Fruit fly (Drosophila melanogaster) whole organism, wandering third instar larva: ENCODE data around the gene CG5114.

ENCODE experiments used
- Abd-B ChIP-seq: fragments of >200 bp; optimal IDR thresholded peaks from 2 replicates; lab custom pipeline; 2017; ENCODE audit warnings: missing biosample characterization, missing genetic modification characterization
- CG32264 ChIP-seq: fragments of 200-800 bp; sonication (Bioruptor generic); optimal IDR thresholded peaks from 2 replicates; lab custom pipeline; 2016; ENCODE audit warnings: missing biosample characterization, missing genetic modification characterization
- CG9705 ChIP-seq: fragments of 200-800 bp; sonication (Bioruptor generic); optimal IDR thresholded peaks from 2 replicates; lab custom pipeline; 2018; ENCODE audit warnings: missing biosample characterization, mild to moderate bottlenecking, missing genetic modification characterization
- CrebA ChIP-seq: fragments of 200-800 bp; sonication (Bioruptor generic); optimal IDR thresholded peaks from 2 replicates; lab custom pipeline; 2016; ENCODE audit warnings: missing biosample characterization, mild to moderate bottlenecking, missing genetic modification characterization, borderline replicate concordance
- Dfd ChIP-seq: fragments of >200 bp; optimal IDR thresholded peaks from 2 replicates; lab custom pipeline; 2017; ENCODE audit warnings: missing biosample characterization, missing genetic modification characterization
- Dif ChIP-seq: fragments of 200-275, 200-300 bp; sonication (Bioruptor generic); optimal IDR thresholded peaks from 2 replicates; lab custom pipeline; 2018; ENCODE audit warnings: missing biosample characterization, missing genetic modification characterization; ENCODE audit not compliant: partially characterized antibody
- GATAd ChIP-seq: sonication (Bioruptor generic); optimal IDR thresholded peaks from 2 replicates; lab custom pipeline; 2016; ENCODE audit warnings: missing biosample characterization, missing genetic modification characterization
- HLH106 ChIP-seq: fragments of 200-800 bp; optimal IDR thresholded peaks from 3 replicates; lab custom pipeline; 2019; ENCODE audit warnings: missing biosample characterization, mild to moderate bottlenecking, missing genetic modification characterization, moderate library complexity
- Hnf4 ChIP-seq: fragments of 200-800 bp; sonication (Bioruptor generic); optimal IDR thresholded peaks from 2 replicates; lab custom pipeline; 2016; ENCODE audit warnings: missing biosample characterization, mild to moderate bottlenecking, missing genetic modification characterization
- Hr78 ChIP-seq: fragments of >200 bp; optimal IDR thresholded peaks from 2 replicates; lab custom pipeline; 2017; ENCODE audit warnings: missing biosample characterization, missing genetic modification characterization
- Hr83 ChIP-seq: fragments of 200-300 bp; sonication (Bioruptor generic); optimal IDR thresholded peaks from 2 replicates; lab custom pipeline; 2016; ENCODE audit warnings: missing biosample characterization, mild to moderate bottlenecking, missing genetic modification characterization, moderate library complexity; ENCODE audit not compliant: poor library complexity, severe bottlenecking
- Jra ChIP-seq: sonication (Bioruptor generic); optimal IDR thresholded peaks from 2 replicates; lab custom pipeline; 2016; ENCODE audit warnings: missing biosample characterization, missing genetic modification characterization
- Mio ChIP-seq: sonication (Bioruptor generic); optimal IDR thresholded peaks from 2 replicates; lab custom pipeline; 2016; ENCODE audit warnings: missing biosample characterization, missing genetic modification characterization
- Myc ChIP-seq: fragments of >200 bp; optimal IDR thresholded peaks from 2 replicates; lab custom pipeline; 2017
- N ChIP-seq: fragments of >200 bp; optimal IDR thresholded peaks from 2 replicates; lab custom pipeline; 2018; ENCODE audit warnings: missing biosample characterization, missing external identifiers, missing genetic modification characterization
- OdsH ChIP-seq: fragments of 200-800 bp; sonication (Bioruptor generic); optimal IDR thresholded peaks from 2 replicates; lab custom pipeline; 2016; ENCODE audit warnings: missing biosample characterization, mild to moderate bottlenecking, missing genetic modification characterization
- Rel ChIP-seq, 2 experiments: fragments of 200-800 bp; sonication (Bioruptor generic) in 1 of 2; optimal IDR thresholded peaks; 2 replicates in 1 of 2; 3 replicates in 1 of 2; lab custom pipeline; 2016 to 2019; ENCODE audit warnings: mild to moderate bottlenecking in 2 of 2, missing biosample characterization in 2 of 2, missing genetic modification characterization in 2 of 2, moderate library complexity in 1 of 2
- Sp1 ChIP-seq: fragments of 200-800 bp; sonication (Bioruptor generic); optimal IDR thresholded peaks from 3 replicates; lab custom pipeline; 2019; ENCODE audit warnings: missing biosample characterization, mild to moderate bottlenecking, missing genetic modification characterization, moderate library complexity
- Vsx2 ChIP-seq: fragments of 200-300, 225-300 bp; sonication (Bioruptor generic); optimal IDR thresholded peaks from 2 replicates; lab custom pipeline; 2018; ENCODE audit warnings: missing biosample characterization, missing genetic modification characterization; ENCODE audit not compliant: partially characterized antibody
- br ChIP-seq: fragments of 200-800 bp; sonication (Bioruptor generic); optimal IDR thresholded peaks from 2 replicates; lab custom pipeline; 2016; ENCODE audit warnings: missing biosample characterization, missing genetic modification characterization
- brk ChIP-seq: fragments of 200-800 bp; sonication (Bioruptor generic); optimal IDR thresholded peaks from 2 replicates; lab custom pipeline; 2016; ENCODE audit warnings: missing biosample characterization, mild to moderate bottlenecking, missing genetic modification characterization
- dl ChIP-seq, 2 experiments: fragments of 175-275, 200-275 bp in 1 of 2; fragments of 200-275 bp in 1 of 2; sonication (Bioruptor generic); optimal IDR thresholded peaks; lab custom pipeline; 2018; ENCODE audit warnings: mild to moderate bottlenecking in 2 of 2, missing biosample characterization in 2 of 2, missing genetic modification characterization in 2 of 2, moderate library complexity in 2 of 2; ENCODE audit not compliant: partially characterized antibody in 2 of 2, insufficient read depth in 1 of 2
- dmrt93B ChIP-seq: fragments of 200-800 bp; sonication (Bioruptor generic); optimal IDR thresholded peaks from 2 replicates; lab custom pipeline; 2018; ENCODE audit warnings: missing biosample characterization, mild to moderate bottlenecking, missing genetic modification characterization
- dsf ChIP-seq: sonication (Bioruptor generic); optimal IDR thresholded peaks from 2 replicates; lab custom pipeline; 2016; ENCODE audit warnings: missing biosample characterization, missing genetic modification characterization, borderline replicate concordance
- ey ChIP-seq: fragments of 200-800 bp; sonication (Bioruptor generic); optimal IDR thresholded peaks from 2 replicates; lab custom pipeline; 2016; ENCODE audit warnings: missing biosample characterization, missing genetic modification characterization
- foxo ChIP-seq, 2 experiments: fragments of 200-800 bp; sonication (Bioruptor generic); optimal IDR thresholded peaks; 2 replicates in 1 of 2; 3 replicates in 1 of 2; lab custom pipeline; 2016 to 2017; ENCODE audit warnings: missing biosample characterization in 2 of 2, missing genetic modification characterization in 2 of 2
- fru ChIP-seq: fragments of 200-800 bp; sonication (Bioruptor generic); optimal IDR thresholded peaks from 3 replicates; lab custom pipeline; 2016; ENCODE audit warnings: missing biosample characterization, mild to moderate bottlenecking, missing genetic modification characterization
- h ChIP-seq: fragments of 200-800 bp; sonication (Bioruptor generic); optimal IDR thresholded peaks from 3 replicates; lab custom pipeline; 2016; ENCODE audit warnings: missing biosample characterization, mild to moderate bottlenecking, missing genetic modification characterization
- jim ChIP-seq: fragments of 175-275, 200-325 bp; sonication (Bioruptor generic); optimal IDR thresholded peaks from 2 replicates; lab custom pipeline; 2016; ENCODE audit warnings: missing biosample characterization, mild to moderate bottlenecking, missing genetic modification characterization
- lola ChIP-seq: fragments of >200 bp; optimal IDR thresholded peaks from 2 replicates; lab custom pipeline; 2017; ENCODE audit warnings: missing biosample characterization, missing genetic modification characterization
- pan ChIP-seq: fragments of >200 bp; optimal IDR thresholded peaks from 2 replicates; lab custom pipeline; 2017
- psq ChIP-seq: fragments of 200-800 bp; sonication (Bioruptor generic); optimal IDR thresholded peaks from 3 replicates; lab custom pipeline; 2017; ENCODE audit warnings: missing biosample characterization, mild to moderate bottlenecking, missing genetic modification characterization, moderate library complexity
- rgr ChIP-seq: fragments of 200-800 bp; sonication (Bioruptor generic); optimal IDR thresholded peaks from 3 replicates; lab custom pipeline; 2016; ENCODE audit warnings: missing biosample characterization, mild to moderate bottlenecking, missing genetic modification characterization
- sage ChIP-seq: fragments of 200-800 bp; sonication (Bioruptor generic); optimal IDR thresholded peaks from 2 replicates; lab custom pipeline; 2016; ENCODE audit warnings: missing biosample characterization, mild to moderate bottlenecking, missing genetic modification characterization
- sv ChIP-seq: fragments of 200-800 bp; sonication (Bioruptor generic); optimal IDR thresholded peaks from 3 replicates; lab custom pipeline; 2016; ENCODE audit warnings: missing biosample characterization, missing genetic modification characterization
- tai ChIP-seq: sonication (Bioruptor generic); optimal IDR thresholded peaks from 2 replicates; lab custom pipeline; 2016; ENCODE audit warnings: missing biosample characterization, missing genetic modification characterization
- usp ChIP-seq: fragments of >200 bp; optimal IDR thresholded peaks from 2 replicates; lab custom pipeline; 2017; ENCODE audit warnings: missing biosample characterization, missing genetic modification characterization
- woc ChIP-seq: sonication (Bioruptor generic); optimal IDR thresholded peaks from 2 replicates; lab custom pipeline; 2016; ENCODE audit warnings: missing biosample characterization, mild to moderate bottlenecking, missing genetic modification characterization

Gene CG5114

DNA sequence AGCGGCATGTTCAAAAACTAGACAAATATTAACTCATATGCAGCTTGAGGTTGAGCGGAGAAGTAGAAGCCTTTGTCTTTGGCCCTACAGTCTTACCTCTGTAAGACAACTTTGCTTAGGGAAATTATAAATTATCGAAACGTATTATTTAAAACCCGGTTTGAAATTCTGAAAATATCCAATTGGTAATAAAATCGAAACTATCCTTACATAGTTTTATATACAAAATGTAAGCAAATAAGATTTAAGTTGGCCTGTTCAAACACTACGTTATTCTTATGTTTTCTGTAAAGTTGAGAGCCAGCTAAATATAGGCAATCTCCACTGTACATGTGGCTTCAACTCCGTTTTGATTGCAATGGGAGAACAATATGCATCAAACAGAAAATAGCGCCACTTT, 30.7 kb downstream of the CG5114 start:
- TF ChIP-seq CG32264 (GFP tag; lab: Kevin White, UChicago) (no peak), dl (GFP tag; optimal IDR thresholded peaks at IDR 0.05; lab: Kevin White, UChicago; ENCODE audit: insufficient read depth in 1 of 2, partially characterized antibody in 2 of 2) (no peak), Rel (GFP tag; optimal IDR thresholded peaks at IDR 0.05; lab: Kevin White, UChicago) (no peak), Rel (tag; optimal IDR thresholded peaks at IDR 0.05; lab: Kevin White, UChicago) (no peak), br (GFP tag; lab: Kevin White, UChicago) (no peak), CG9705 (GFP tag; lab: Kevin White, UChicago) (no peak), brk (no peak), Dfd (no peak), N (no peak), GATAd (GFP tag; lab: Kevin White, UChicago) (no peak), foxo (GFP tag; optimal IDR thresholded peaks at IDR 0.05; lab: Kevin White, UChicago) (peak in 1 of 2 experiments; percentile 23), HLH106 (tag; lab: Kevin White, UChicago) (peak; percentile 30), usp (no peak)
- TF ChIP-seq, all 38 proteins: peak for 2

DNA sequence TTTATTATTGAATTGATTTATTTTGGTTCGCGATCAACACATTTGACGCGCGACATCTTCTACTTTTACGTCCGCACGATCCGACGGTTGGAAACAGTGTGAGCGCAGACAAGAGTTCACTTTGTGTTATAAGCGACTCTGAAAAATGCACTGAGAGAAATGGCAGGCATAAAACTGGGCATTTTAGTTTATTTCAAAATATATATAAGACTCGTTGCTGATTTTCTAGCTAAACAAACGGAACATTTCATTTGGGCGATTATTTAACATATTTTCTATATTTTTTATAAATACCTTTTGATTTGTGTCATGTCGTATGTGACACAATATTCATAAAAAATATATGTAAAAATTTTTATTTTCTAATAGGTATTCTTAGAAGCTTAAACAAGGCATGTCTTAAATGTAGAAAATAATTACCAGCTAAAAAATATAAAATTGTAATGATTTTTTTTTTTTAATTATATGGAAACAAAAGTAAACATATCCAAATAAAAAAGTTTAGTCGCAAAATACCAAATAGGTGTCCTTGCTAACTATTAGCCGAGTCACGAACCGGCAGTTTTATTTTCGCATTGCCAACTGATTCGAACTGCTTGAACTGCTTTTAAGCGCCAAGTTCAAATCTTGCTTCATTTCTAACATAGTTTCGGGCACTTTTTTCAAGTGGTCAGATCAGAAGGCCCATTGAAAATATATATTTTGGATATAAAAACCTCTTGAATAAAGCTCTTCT, 31.5 kb downstream of the CG5114 start, which contains the start of gene Reck:
TSS of gene Reck (minus strand) at position 106 of the 736 bp plus-strand sequence.
- TF ChIP-seq pan (lab: Kevin White, UChicago) (no peak), N (no peak), woc (GFP tag; lab: Kevin White, UChicago) (no peak), jim (GFP tag; lab: Kevin White, UChicago) (no peak), Dfd (peak; percentile 20), dmrt93B (GFP tag; lab: Kevin White, UChicago) (no peak), sv (GFP tag; lab: Kevin White, UChicago) (peak; percentile 73), dl (GFP tag; optimal IDR thresholded peaks at IDR 0.05; lab: Kevin White, UChicago; ENCODE audit: insufficient read depth in 1 of 2, partially characterized antibody in 2 of 2) (no peak), HLH106 (tag; lab: Kevin White, UChicago) (peak; percentile 55), Jra (GFP tag; lab: Kevin White, UChicago) (peak; percentile 12), OdsH (peak; percentile 75), Abd-B (GFP tag; lab: Kevin White, UChicago) (no peak), foxo (GFP tag; optimal IDR thresholded peaks at IDR 0.05; lab: Kevin White, UChicago) (peak in 1 of 2 experiments; percentile 74), CG32264 (GFP tag; lab: Kevin White, UChicago) (peak; percentile 12), Sp1 (GFP tag; lab: Kevin White, UChicago) (peak; percentile 67), lola (no peak), Hr78 (GFP tag; lab: Kevin White, UChicago) (no peak), fru (GFP tag; lab: Kevin White, UChicago) (peak; percentile 65), br (GFP tag; lab: Kevin White, UChicago) (peak; percentile 44), usp (no peak), Hnf4 (GFP tag; lab: Kevin White, UChicago) (peak; percentile 42), Hr83 (GFP tag; lab: Kevin White, UChicago) (peak; percentile 55), sage (GFP tag; lab: Kevin White, UChicago) (peak; percentile 71), ey (peak; percentile 51), Myc (lab: Kevin White, UChicago) (peak; percentile 78), Rel (GFP tag; optimal IDR thresholded peaks at IDR 0.05; lab: Kevin White, UChicago) (peak; percentile 5), Rel (tag; optimal IDR thresholded peaks at IDR 0.05; lab: Kevin White, UChicago) (no peak), tai (GFP tag; lab: Kevin White, UChicago) (no peak), psq (GFP tag; lab: Kevin White, UChicago) (peak; percentile 43), h (peak; percentile 80), dsf (GFP tag; lab: Kevin White, UChicago) (peak; percentile 21), rgr (GFP tag; lab: Kevin White, UChicago) (peak; percentile 83), CG9705 (GFP tag; lab: Kevin White, UChicago) (peak; percentile 26), brk (peak; percentile 87), Mio (GFP tag; lab: Kevin White, UChicago) (no peak), GATAd (GFP tag; lab: Kevin White, UChicago) (no peak), Dif (GFP tag; lab: Kevin White, UChicago) (no peak), Vsx2 (GFP tag; lab: Kevin White, UChicago) (no peak), CrebA (peak; percentile 1)
